Worm (Caenorhabditis elegans) whole organism, late embryonic: ENCODE measurements around the gene sto-2.

Experiments used
- K09A11.1 ChIP-seq: sonication (generic microtip); optimal IDR thresholded peaks from 2 replicates; lab custom pipeline; 2017; ENCODE audit warnings: antibody characterized with exemption, mild to moderate bottlenecking, missing genetic modification characterization, missing compliant biosample characterization; ENCODE audit not compliant: insufficient read depth
- ama-1 ChIP-seq: fragments of 150-350 bp; optimal IDR thresholded peaks from 2 replicates; lab custom pipeline; 2014
- elt-2 ChIP-seq: sonication (generic microtip); optimal IDR thresholded peaks from 2 replicates; lab custom pipeline; 2016; ENCODE audit warnings: missing genetic modification reagents, missing genetic modification characterization, missing compliant biosample characterization
- ets-4 ChIP-seq: sonication (generic microtip); optimal IDR thresholded peaks from 2 replicates; lab custom pipeline; 2016; ENCODE audit warnings: missing genetic modification characterization, missing compliant biosample characterization
- eyg-1 ChIP-seq: sonication (generic microtip); optimal IDR thresholded peaks from 2 replicates; lab custom pipeline; 2016; ENCODE audit warnings: missing genotype, missing genetic modification characterization, missing compliant biosample characterization
- hlh-8 ChIP-seq: sonication (generic microtip); optimal IDR thresholded peaks from 2 replicates; lab custom pipeline; 2016; ENCODE audit warnings: missing genotype, missing genetic modification characterization, missing compliant biosample characterization
- lim-6 ChIP-seq: sonication (generic microtip); optimal IDR thresholded peaks from 2 replicates; lab custom pipeline; 2016; ENCODE audit warnings: missing genetic modification characterization, missing compliant biosample characterization
- mec-3 ChIP-seq: sonication (generic microtip); optimal IDR thresholded peaks from 2 replicates; lab custom pipeline; 2016; ENCODE audit warnings: borderline replicate concordance, missing genetic modification characterization, missing compliant biosample characterization
- nfya-1 ChIP-seq: sonication (generic microtip); optimal IDR thresholded peaks from 2 replicates; lab custom pipeline; 2017; ENCODE audit warnings: missing genetic modification characterization, mild to moderate bottlenecking, missing compliant biosample characterization, antibody characterized with exemption, moderate library complexity
- nhr-11 ChIP-seq: fragments of 150-350 bp; optimal IDR thresholded peaks from 2 replicates; lab custom pipeline; 2014; ENCODE audit warnings: missing biosample characterization, missing genetic modification characterization
- npax-4 ChIP-seq: sonication (generic microtip); optimal IDR thresholded peaks from 2 replicates; lab custom pipeline; 2016; ENCODE audit warnings: missing genetic modification characterization, missing compliant biosample characterization
- pqm-1 ChIP-seq: sonication (generic microtip); optimal IDR thresholded peaks from 2 replicates; lab custom pipeline; 2016; ENCODE audit warnings: missing genetic modification characterization, missing compliant biosample characterization
- sox-4 ChIP-seq: sonication (generic microtip); optimal IDR thresholded peaks from 2 replicates; lab custom pipeline; 2017; ENCODE audit warnings: mild to moderate bottlenecking, missing genetic modification characterization, inconsistent platforms, missing compliant biosample characterization
- unc-42 ChIP-seq: sonication (generic microtip); optimal IDR thresholded peaks from 2 replicates; lab custom pipeline; 2016; ENCODE audit warnings: missing genotype, missing genetic modification characterization, missing compliant biosample characterization

- TF ChIP-seq nhr-11 (no peak), ama-1 (no peak), sox-4 (no peak), elt-2 (tag; lab: Kevin White, UChicago) (no peak), nfya-1 (tag; lab: Kevin White, UChicago) (no peak), unc-42 (tag; lab: Kevin White, UChicago) (no peak), mec-3 (tag; lab: Kevin White, UChicago) (no peak), pqm-1 (tag; lab: Kevin White, UChicago) (no peak), hlh-8 (tag; lab: Kevin White, UChicago) (no peak), ets-4 (no peak), lim-6 (tag; lab: Kevin White, UChicago) (no peak), npax-4 (tag; lab: Kevin White, UChicago) (no peak), K09A11.1 (no peak), eyg-1 (tag; lab: Kevin White, UChicago) (no peak)
Observed at ce11 chrX:5335368-5335767, 12.2 kb upstream of the sto-2 start, which contains the start of gene C26B9.6.
